Fruit fly (Drosophila melanogaster): ENCODE measurements around the gene Fas1.

DNA sequence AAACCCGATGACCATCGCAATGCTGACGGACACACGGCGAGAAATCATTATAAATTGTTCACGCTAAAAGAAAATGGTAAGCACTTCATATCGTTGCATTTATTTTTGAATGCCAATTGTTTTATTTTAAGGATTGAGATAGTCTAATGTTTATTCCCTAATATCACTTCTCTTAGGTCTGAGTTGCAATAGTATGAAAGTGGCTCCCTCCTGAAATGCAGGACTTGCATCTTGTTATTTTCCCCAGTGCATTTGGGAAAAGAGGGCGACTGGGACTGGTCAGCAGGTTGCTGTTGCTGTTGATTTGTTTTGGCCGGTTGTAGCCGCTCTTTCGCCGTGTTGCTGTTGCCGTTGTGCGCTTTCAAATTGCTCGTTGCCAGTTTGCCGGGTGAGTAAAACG lies 51.5 kb downstream of the Fas1 start:
- TF ChIP-seq CG8478 (optimal IDR thresholded peaks at IDR 0.05) (no peak), CTCF (optimal IDR thresholded peaks at IDR 0.05) (no peak)

All from S2 (cell line).